Fruit fly (Drosophila melanogaster) whole organism, pupa: ENCODE data around the gene fzr.

Experiments used
- CG10348 ChIP-seq: fragments of 200-800 bp; sonication (Bioruptor generic); IDR thresholded peaks from 2 replicates; pipeline ENCODE4 v1.3.6; 2022; ENCODE audit warnings: missing biosample characterization, missing genetic modification characterization
- CG12605 ChIP-seq: fragments of 200-800 bp; sonication (Bioruptor generic); IDR thresholded peaks from 2 replicates; pipeline ENCODE4 v1.3.6; 2022; ENCODE audit warnings: missing biosample characterization, missing genetic modification characterization
- CG13204 ChIP-seq: fragments of 200-800 bp; sonication (Bioruptor generic); optimal IDR thresholded peaks from 2 replicates; lab custom pipeline; 2018; ENCODE audit warnings: missing biosample characterization, mild to moderate bottlenecking, missing genetic modification characterization, moderate library complexity
- CG14655 ChIP-seq: fragments of 200-800 bp; sonication (Bioruptor generic); optimal IDR thresholded peaks from 3 replicates; lab custom pipeline; 2017; ENCODE audit warnings: mild to moderate bottlenecking, missing biosample characterization, missing genetic modification reagents, missing genetic modification characterization
- CG15710 ChIP-seq: fragments of 200-800 bp; sonication (Bioruptor generic); optimal IDR thresholded peaks from 2 replicates; lab custom pipeline; 2018; ENCODE audit warnings: missing biosample characterization, mild to moderate bottlenecking, missing genetic modification characterization, moderate library complexity
- CG17806 ChIP-seq: fragments of 200-800 bp; sonication (Bioruptor generic); optimal IDR thresholded peaks from 2 replicates; lab custom pipeline; 2018; ENCODE audit warnings: missing biosample characterization, mild to moderate bottlenecking, missing genetic modification characterization, moderate library complexity
- CG32121 ChIP-seq: fragments of 200-800 bp; sonication (Bioruptor generic); IDR thresholded peaks from 2 replicates; pipeline ENCODE4 v1.3.6; 2022; ENCODE audit warnings: missing biosample characterization, missing genetic modification characterization
- CG34367 ChIP-seq: fragments of 200-800 bp; sonication (Bioruptor generic); optimal IDR thresholded peaks from 2 replicates; lab custom pipeline; 2018; ENCODE audit warnings: missing biosample characterization, mild to moderate bottlenecking, missing genetic modification characterization
- CG4496 ChIP-seq: fragments of 200-800 bp; sonication (Bioruptor generic); IDR thresholded peaks from 3 replicates; pipeline ENCODE4 v1.3.6; 2022; ENCODE audit warnings: missing biosample characterization, missing genetic modification characterization
- CG8159 ChIP-seq: fragments of 200-800 bp; sonication (Bioruptor generic); optimal IDR thresholded peaks from 3 replicates; lab custom pipeline; 2018; ENCODE audit warnings: missing biosample characterization, mild to moderate bottlenecking, missing genetic modification characterization, moderate library complexity
- CG8301 ChIP-seq: fragments of 200-800 bp; sonication (Bioruptor generic); optimal IDR thresholded peaks from 2 replicates; lab custom pipeline; 2018; ENCODE audit warnings: missing biosample characterization, mild to moderate bottlenecking, missing genetic modification characterization
- CG9948 ChIP-seq: fragments of 200-800 bp; sonication (Bioruptor generic); optimal IDR thresholded peaks from 2 replicates; lab custom pipeline; 2018; ENCODE audit warnings: missing biosample characterization, mild to moderate bottlenecking, missing genetic modification characterization, moderate library complexity
- D1 ChIP-seq: fragments of 200-800 bp; sonication (Bioruptor generic); optimal IDR thresholded peaks from 2 replicates; lab custom pipeline; 2018; ENCODE audit warnings: missing biosample characterization, mild to moderate bottlenecking, missing genetic modification characterization, moderate library complexity
- EcR ChIP-seq: fragments of 200-800 bp; sonication (Bioruptor generic); optimal IDR thresholded peaks from 3 replicates; lab custom pipeline; 2019; ENCODE audit warnings: missing biosample characterization, missing genetic modification characterization, mild to moderate bottlenecking, moderate library complexity, missing genetic modification reagents
- Ets98B ChIP-seq: fragments of 200-800 bp; sonication (Bioruptor generic); IDR thresholded peaks from 2 replicates; pipeline ENCODE4 v1.3.6; 2022; ENCODE audit warnings: missing biosample characterization, missing genetic modification characterization
- Pif1A ChIP-seq: fragments of 200-800 bp; sonication (Bioruptor generic); optimal IDR thresholded peaks from 3 replicates; lab custom pipeline; 2016; ENCODE audit warnings: missing biosample characterization, missing genetic modification characterization
- Pif1B ChIP-seq: fragments of 200-800 bp; sonication (Bioruptor generic); optimal IDR thresholded peaks from 3 replicates; lab custom pipeline; 2016; ENCODE audit warnings: missing biosample characterization, missing genetic modification characterization
- Snoo ChIP-seq: fragments of 200-800 bp; sonication (Bioruptor generic); optimal IDR thresholded peaks from 3 replicates; lab custom pipeline; 2017; ENCODE audit warnings: missing biosample characterization, mild to moderate bottlenecking, missing genetic modification characterization, inconsistent platforms
- fd96Ca ChIP-seq: fragments of 200-800 bp; sonication (Bioruptor generic); IDR thresholded peaks from 3 replicates; pipeline ENCODE4 v1.3.6; 2022; ENCODE audit warnings: missing biosample characterization, missing genetic modification characterization
- gl ChIP-seq: fragments of 200-800 bp; sonication (Bioruptor generic); optimal IDR thresholded peaks from 2 replicates; lab custom pipeline; 2018; ENCODE audit warnings: missing biosample characterization, mild to moderate bottlenecking, missing genetic modification characterization
- rn ChIP-seq: fragments of 200-800 bp; sonication (Bioruptor generic); IDR thresholded peaks from 2 replicates; pipeline ENCODE4 v1.3.6; 2022; ENCODE audit warnings: missing biosample characterization, missing genetic modification characterization

The fzr gene

dm6 chrX:4677427-4677826 lies 1.9 kb downstream of the fzr start:
- TF ChIP-seq CG8301 (tag; lab: Kevin White, UChicago) (no peak), CG12605 (GFP tag; lab: Robert Waterston, UW) (no peak), CG10348 (GFP tag; lab: Robert Waterston, UW) (no peak), CG15710 (tag; lab: Kevin White, UChicago) (no peak), Pif1B (peak; percentile 1), CG4496 (peak; percentile 52; the same call in 1 of the 3 replicates), D1 (tag; lab: Kevin White, UChicago) (no peak), gl (tag; lab: Kevin White, UChicago) (no peak), CG14655 (no peak), CG9948 (tag; lab: Kevin White, UChicago) (no peak), rn (GFP tag; lab: Robert Waterston, UW) (no peak), CG32121 (GFP tag; lab: Robert Waterston, UW) (no peak), EcR (GFP tag; lab: Kevin White, UChicago) (no peak), Ets98B (GFP tag; lab: Robert Waterston, UW) (0 out of 2 replicates have a peak, but pooled peaks have one; percentile 13), CG17806 (tag; lab: Kevin White, UChicago) (no peak), CG13204 (GFP tag; lab: Kevin White, UChicago) (no peak), CG8159 (tag; lab: Kevin White, UChicago) (no peak)

- TF ChIP-seq CG10348 (GFP tag; lab: Robert Waterston, UW) (no peak), D1 (tag; lab: Kevin White, UChicago) (no peak), gl (tag; lab: Kevin White, UChicago) (no peak), CG17806 (tag; lab: Kevin White, UChicago) (no peak), Snoo (tag; lab: Kevin White, UChicago) (no peak), Pif1B (no peak), fd96Ca (no peak), Ets98B (GFP tag; lab: Robert Waterston, UW) (no peak), CG13204 (GFP tag; lab: Kevin White, UChicago) (no peak), CG9948 (tag; lab: Kevin White, UChicago) (no peak), CG12605 (GFP tag; lab: Robert Waterston, UW) (no peak), EcR (GFP tag; lab: Kevin White, UChicago) (no peak), CG34367 (tag; lab: Kevin White, UChicago) (no peak), CG15710 (tag; lab: Kevin White, UChicago) (no peak), CG4496 (no peak), CG32121 (GFP tag; lab: Robert Waterston, UW) (no peak), CG14655 (no peak), Pif1A (GFP tag; lab: Kevin White, UChicago) (no peak)
Observed at dm6 chrX:4675054-4675453, 4.3 kb downstream of the fzr start.

- TF ChIP-seq Pif1A (GFP tag; lab: Kevin White, UChicago) (peak; percentile 17), Snoo (tag; lab: Kevin White, UChicago) (no peak), CG9948 (tag; lab: Kevin White, UChicago) (no peak), CG14655 (no peak), CG4496 (no peak), gl (tag; lab: Kevin White, UChicago) (peak; percentile 18), CG8159 (tag; lab: Kevin White, UChicago) (peak; percentile 22), CG12605 (GFP tag; lab: Robert Waterston, UW) (no peak), rn (GFP tag; lab: Robert Waterston, UW) (no peak), EcR (GFP tag; lab: Kevin White, UChicago) (peak; percentile 53), Pif1B (no peak)
- TF ChIP-seq, all 21 proteins: peak for 4
Observed at dm6 chrX:4671194-4671626, 8.1 kb downstream of the fzr start.

dm6 chrX:4669438-4669837 lies 9.9 kb downstream of the fzr start:
- TF ChIP-seq Ets98B (GFP tag; lab: Robert Waterston, UW) = peak; percentile 10; the same call in 1 of the 2 replicates
- 0 out of 3 replicates have a peak, but pooled peaks have one; percentile 10 for TF ChIP-seq fd96Ca
- TF ChIP-seq CG8301 (tag; lab: Kevin White, UChicago) = no peak
- TF ChIP-seq CG9948 (tag; lab: Kevin White, UChicago) = no peak
- TF ChIP-seq gl (tag; lab: Kevin White, UChicago) = no peak

dm6 chrX:4666650-4667360 lies 12.5 kb downstream of the fzr start, which contains the start of gene CG3009:
Gene CG3009 (minus strand): TSS chrX:4666700.
- TF ChIP-seq rn (GFP tag; lab: Robert Waterston, UW) (peak; percentile 92), fd96Ca (peak; percentile 98), CG8159 (tag; lab: Kevin White, UChicago) (peak; percentile 94), CG17806 (tag; lab: Kevin White, UChicago) (peak; percentile 93), CG10348 (GFP tag; lab: Robert Waterston, UW) (peak; percentile 95), CG32121 (GFP tag; lab: Robert Waterston, UW) (peak; percentile 98), Pif1B (peak; percentile 95), D1 (tag; lab: Kevin White, UChicago) (peak; percentile 91), gl (tag; lab: Kevin White, UChicago) (peak; percentile 85), CG13204 (GFP tag; lab: Kevin White, UChicago) (peak; percentile 94), CG9948 (tag; lab: Kevin White, UChicago) (peak; percentile 94), CG12605 (GFP tag; lab: Robert Waterston, UW) (peak; percentile 96), EcR (GFP tag; lab: Kevin White, UChicago) (peak; percentile 68), CG4496 (peak; percentile 98), Ets98B (GFP tag; lab: Robert Waterston, UW) (peak; percentile 98), CG14655 (peak; percentile 95), CG8301 (tag; lab: Kevin White, UChicago) (peak; percentile 94), CG15710 (tag; lab: Kevin White, UChicago) (peak; percentile 96), CG34367 (tag; lab: Kevin White, UChicago) (peak; percentile 93), Pif1A (GFP tag; lab: Kevin White, UChicago) (peak; percentile 98), Snoo (tag; lab: Kevin White, UChicago) (peak; percentile 98)
